4 worm cellular contexts compared by ENCODE assay signal in the genomic region with DNA sequence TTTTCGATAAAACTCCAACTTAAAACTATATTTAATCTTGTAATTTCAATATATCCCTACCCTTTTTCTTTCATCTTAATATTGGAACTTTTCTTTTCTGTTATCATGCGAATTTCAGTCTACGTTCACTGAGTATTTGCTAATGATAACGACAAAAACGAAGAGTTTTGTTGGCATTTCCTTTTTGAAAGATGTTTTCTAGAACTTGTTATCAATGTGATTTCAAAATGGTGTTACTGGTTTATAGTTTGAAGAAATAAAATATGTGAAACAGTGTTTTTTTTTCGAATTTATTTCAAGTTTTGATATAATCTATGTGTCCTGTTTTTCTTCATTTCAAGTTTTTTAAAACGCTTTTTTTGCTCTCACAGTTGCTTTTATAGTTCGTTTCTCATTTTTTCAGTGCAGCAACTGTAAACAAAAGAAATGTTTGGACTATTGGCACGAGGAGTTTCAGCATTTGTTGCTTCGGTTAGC.
TF ChIP-seq lines count a peak whose summit lies in the region.

A gene (plus strand): TSS at position 427 of the 477 bp plus-strand sequence.

TF ChIP-seq in whole organism, L1 larva, 84 proteins besides CTCF, POLR2A, EP300 and RAD21:
- TF ChIP-seq C16A3.4 (tag; optimal IDR thresholded peaks at IDR 0.05; lab: Kevin White, UChicago) (no peak), mep-1 (tag; optimal IDR thresholded peaks at IDR 0.05; lab: Kevin White, UChicago) (no peak), ama-1 (optimal IDR thresholded peaks at IDR 0.05; lab: Kevin White, UChicago) (no peak), mdl-1 (tag; optimal IDR thresholded peaks at IDR 0.05; lab: Kevin White, UChicago) (no peak), xbp-1 (tag; optimal IDR thresholded peaks at IDR 0.05; lab: Kevin White, UChicago) (no peak), efl-1 (optimal IDR thresholded peaks at IDR 0.05; lab: Kevin White, UChicago) (no peak), efl-1 (GFP tag; optimal IDR thresholded peaks at IDR 0.05 in 1 of 2; lab: Kevin White, UChicago) (no peak), ces-1 (GFP tag; optimal IDR thresholded peaks at IDR 0.05; lab: Kevin White, UChicago) (no peak), tlp-1 (tag; optimal IDR thresholded peaks at IDR 0.05; lab: Kevin White, UChicago) (no peak), elt-2 (tag; optimal IDR thresholded peaks at IDR 0.05; lab: Kevin White, UChicago) (peak; percentile 36)

TF ChIP-seq in whole organism, L2 larva, 48 proteins besides CTCF, POLR2A, EP300 and RAD21:
- TF ChIP-seq nhr-10 (tag; optimal IDR thresholded peaks at IDR 0.05; lab: Kevin White, UChicago) (no peak), fos-1 (tag; optimal IDR thresholded peaks at IDR 0.05; lab: Kevin White, UChicago) (peak; percentile 24)

TF ChIP-seq in whole organism, L3 larva, 47 proteins besides CTCF, POLR2A, EP300 and RAD21:
- TF ChIP-seq elt-2 (tag; optimal IDR thresholded peaks at IDR 0.05; lab: Kevin White, UChicago) = peak; percentile 51
- TF ChIP-seq unc-62 (GFP tag; optimal IDR thresholded peaks at IDR 0.05; lab: Kevin White, UChicago) = no peak
TF ChIP-seq in whole organism, L3 larva: peak in this region for 1.

TF ChIP-seq in whole organism, L4 larva, 104 proteins besides CTCF, POLR2A, EP300 and RAD21:
- TF ChIP-seq daf-16 (GFP tag; optimal IDR thresholded peaks at IDR 0.05; lab: Kevin White, UChicago) (no peak), daf-16 (tag; optimal IDR thresholded peaks at IDR 0.05; lab: Kevin White, UChicago) (peak; percentile 73), pqm-1 (tag; optimal IDR thresholded peaks at IDR 0.05; lab: Kevin White, UChicago) (peak; percentile 73), daf-8 (GFP tag; IDR thresholded peaks at IDR 0.05; lab: Robert Waterston, UW) (no peak), dve-1 (tag; optimal IDR thresholded peaks at IDR 0.05; lab: Kevin White, UChicago; ENCODE audit: insufficient read depth) (peak; percentile 23)
